Worm (Caenorhabditis elegans): ENCODE data around the gene baf-1.

DNA sequence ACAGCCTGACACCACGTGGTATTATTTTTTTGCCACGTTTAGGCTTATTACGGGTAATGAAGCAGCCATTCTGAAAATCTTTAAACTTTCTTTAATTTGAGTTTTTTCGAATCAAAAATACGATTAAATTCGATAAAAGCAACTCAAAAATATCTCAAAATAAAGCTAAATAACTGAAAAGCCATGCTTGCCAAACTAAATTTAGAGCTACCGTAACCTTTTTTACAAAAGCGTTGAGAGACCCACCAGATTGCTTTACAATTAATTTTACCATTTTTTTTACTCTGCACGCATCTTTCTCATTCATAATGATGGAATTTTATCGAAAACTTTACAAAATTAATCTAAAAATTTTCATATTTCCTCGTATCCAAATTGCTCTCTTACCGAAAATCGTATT lies 20.8 kb downstream of the baf-1 start:
- TF ChIP-seq hlh-8 (tag; optimal IDR thresholded peaks at IDR 0.05) (no peak), gmeb-2 (tag; optimal IDR thresholded peaks at IDR 0.05) (no peak), ztf-16 (tag; optimal IDR thresholded peaks at IDR 0.05) (no peak), fkh-6 (tag; optimal IDR thresholded peaks at IDR 0.05) (no peak), K02D7.2 (tag; optimal IDR thresholded peaks at IDR 0.05) (no peak), pqm-1 (tag; optimal IDR thresholded peaks at IDR 0.05) (no peak), unc-42 (tag; optimal IDR thresholded peaks at IDR 0.05) (no peak), rnt-1 (tag; optimal IDR thresholded peaks at IDR 0.05) (no peak), elt-2 (tag; optimal IDR thresholded peaks at IDR 0.05) (no peak), ceh-34 (tag; optimal IDR thresholded peaks at IDR 0.05) (no peak), unc-3 (GFP tag; conservative IDR thresholded peaks at IDR 0.05) (no peak), unc-3 (tag; optimal IDR thresholded peaks at IDR 0.05) (no peak), zip-5 (tag; optimal IDR thresholded peaks at IDR 0.05) (no peak), nhr-11 (tag; optimal IDR thresholded peaks at IDR 0.05) (no peak), ama-1 (optimal IDR thresholded peaks at IDR 0.05) (no peak)

All from whole organism, late embryonic.